Worm (Caenorhabditis elegans): ENCODE results near the gene C39D10.7.

Gene C39D10.7

ce11 chrX:7951578-7951977, 37.8 kb upstream of the C39D10.7 start (continued):
- TF ChIP-seq K12H6.12 (tag; optimal IDR thresholded peaks at IDR 0.05): peak; percentile 83
- TF ChIP-seq let-607 (tag; optimal IDR thresholded peaks at IDR 0.05): peak; percentile 71 to 73
- no peak for TF ChIP-seq unc-130 (GFP tag; optimal IDR thresholded peaks at IDR 0.05)
- TF ChIP-seq ceh-58 (GFP tag; IDR thresholded peaks at IDR 0.05): no peak
- peak; percentile 48 for TF ChIP-seq nhr-90 (tag; optimal IDR thresholded peaks at IDR 0.05)
- TF ChIP-seq rec-8 (tag; optimal IDR thresholded peaks at IDR 0.05): no peak
- no peak for TF ChIP-seq cebp-1 (GFP tag; IDR thresholded peaks at IDR 0.05)
- peak; percentile 89 for TF ChIP-seq cebp-1 (tag; optimal IDR thresholded peaks at IDR 0.05)
- TF ChIP-seq C17E4.6 (GFP tag; IDR thresholded peaks at IDR 0.05): no peak
- TF ChIP-seq D2030.7 (GFP tag; IDR thresholded peaks at IDR 0.05): no peak
- peak; percentile 88 for TF ChIP-seq ekl-4 (GFP tag; IDR thresholded peaks at IDR 0.05)
- TF ChIP-seq B0261.1 (tag; optimal IDR thresholded peaks at IDR 0.05): no peak
- no peak for TF ChIP-seq F55B11.4 (tag; optimal IDR thresholded peaks at IDR 0.05; ENCODE audit: borderline replicate concordance, insufficient read depth)
- TF ChIP-seq tlf-1 (GFP tag; optimal IDR thresholded peaks at IDR 0.05): peak; percentile 29
- TF ChIP-seq mxl-1 (tag; optimal IDR thresholded peaks at IDR 0.05): no peak
- no peak for TF ChIP-seq ccch-3 (GFP tag; optimal IDR thresholded peaks at IDR 0.05)
- no peak for TF ChIP-seq aptf-2 (GFP tag; conservative IDR thresholded peaks at IDR 0.05)
- peak; percentile 77; the same call in 1 of the 2 replicates for TF ChIP-seq rcor-1 (GFP tag; IDR thresholded peaks at IDR 0.05)
- peak; percentile 80 for TF ChIP-seq ceh-27 (GFP tag; optimal IDR thresholded peaks at IDR 0.05)
- no peak for TF ChIP-seq sdz-38 (tag; optimal IDR thresholded peaks at IDR 0.05)
- no peak for TF ChIP-seq him-1 (tag; optimal IDR thresholded peaks at IDR 0.05)
- peak in 1 of 3 experiments; percentile 29 for TF ChIP-seq lin-35 (GFP tag; optimal IDR thresholded peaks at IDR 0.05)
- TF ChIP-seq nhr-27 (tag; optimal IDR thresholded peaks at IDR 0.05): no peak
- TF ChIP-seq zim-3 (tag; optimal IDR thresholded peaks at IDR 0.05): no peak
- TF ChIP-seq Y95B8A.8 (GFP tag; IDR thresholded peaks at IDR 0.05): no peak
- TF ChIP-seq pha-4 (tag; optimal IDR thresholded peaks at IDR 0.05): no peak
- no peak for TF ChIP-seq T07F8.4 (tag; optimal IDR thresholded peaks at IDR 0.05)
- TF ChIP-seq B0019.2 (GFP tag; conservative IDR thresholded peaks at IDR 0.05): no peak
- peak; percentile 71; the same call in 1 of the 2 replicates for TF ChIP-seq C06A6.2 (GFP tag; conservative IDR thresholded peaks at IDR 0.05)
- TF ChIP-seq attf-6 (GFP tag; IDR thresholded peaks at IDR 0.05): no peak
- 0 out of 2 replicates have a peak, but pooled peaks have one; percentile 37 for TF ChIP-seq egrh-3 (GFP tag; IDR thresholded peaks at IDR 0.05)
- TF ChIP-seq ceh-100 (GFP tag; IDR thresholded peaks at IDR 0.05): no peak
- 0 out of 2 replicates have a peak, but pooled peaks have one; percentile 60 for TF ChIP-seq bed-2 (GFP tag; IDR thresholded peaks at IDR 0.05)
- no peak for TF ChIP-seq hsf-1 (GFP tag; IDR thresholded peaks at IDR 0.05)
- 0 out of 2 replicates have a peak, but pooled peaks have one; percentile 49 for TF ChIP-seq Y53G8AR.9 (GFP tag; conservative IDR thresholded peaks at IDR 0.05)
- TF ChIP-seq ztf-3 (GFP tag; optimal IDR thresholded peaks at IDR 0.05): no peak
- TF ChIP-seq ceh-40 (GFP tag; IDR thresholded peaks at IDR 0.05): no peak
- TF ChIP-seq F39B2.1 (GFP tag; IDR thresholded peaks at IDR 0.05): no peak
- TF ChIP-seq sea-2 (GFP tag; IDR thresholded peaks at IDR 0.05): peak; percentile 41; the same call in 1 of the 2 replicates
- no peak for TF ChIP-seq bed-1 (GFP tag; IDR thresholded peaks at IDR 0.05)
- peak; percentile 46 for TF ChIP-seq ztf-26 (tag; optimal IDR thresholded peaks at IDR 0.05)
- peak; percentile 84 for TF ChIP-seq egl-44 (GFP tag; IDR thresholded peaks at IDR 0.05)
- TF ChIP-seq nfya-1 (tag; optimal IDR thresholded peaks at IDR 0.05; ENCODE audit: borderline replicate concordance, insufficient read depth): no peak
- TF ChIP-seq zfh-2 (GFP tag; conservative IDR thresholded peaks at IDR 0.05): peak; percentile 97
- TF ChIP-seq repo-1 (tag; optimal IDR thresholded peaks at IDR 0.05): peak; percentile 45
- no peak for TF ChIP-seq madf-8 (GFP tag; conservative IDR thresholded peaks at IDR 0.05)
- TF ChIP-seq F33H1.4 (GFP tag; IDR thresholded peaks at IDR 0.05): no peak
- peak; percentile 91 for TF ChIP-seq nfyb-1 (GFP tag; IDR thresholded peaks at IDR 0.05)
- peak; percentile 57 for TF ChIP-seq ztf-22 (GFP tag; optimal IDR thresholded peaks at IDR 0.05)
